Fruit fly (Drosophila melanogaster): Measurements from ENCODE around the gene Jon25Biii.
A peak's percentile ranks its signal among the peaks of the same experiment; 100 is the strongest.

Gene Jon25Biii

DNA sequence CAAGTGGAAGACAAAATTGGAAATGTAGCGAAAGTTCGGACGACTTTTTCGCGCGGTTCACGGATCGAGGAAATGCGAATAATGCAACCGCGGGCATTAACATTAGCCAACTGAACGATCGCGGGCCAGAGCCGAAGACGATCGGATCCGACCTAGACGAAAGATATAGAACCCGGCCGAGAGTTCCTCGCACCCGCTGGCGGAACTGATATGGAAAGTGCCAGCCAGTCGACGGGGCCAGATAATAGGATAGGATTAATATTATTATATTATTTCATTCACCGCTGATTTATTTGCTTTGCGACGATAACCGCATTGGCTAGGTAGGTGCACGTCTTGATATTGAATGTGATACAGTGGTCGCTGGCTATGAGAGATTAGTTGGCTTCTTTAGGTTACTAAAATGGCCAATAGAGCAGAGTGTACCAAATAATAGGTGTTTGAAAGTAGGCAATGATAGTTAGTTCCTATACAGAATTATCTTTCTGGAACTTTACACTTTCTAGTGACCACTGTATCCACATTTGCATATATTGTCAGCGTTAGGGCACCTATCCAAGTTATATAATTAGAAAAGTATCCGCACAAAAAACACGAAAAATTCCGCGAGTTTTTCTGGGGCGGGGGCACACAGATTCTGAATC lies 48.9 kb upstream of the Jon25Biii start (continued):
- no peak for TF ChIP-seq Dp (GFP tag; optimal IDR thresholded peaks at IDR 0.05)
- peak; percentile 90 for TF ChIP-seq vvl (GFP tag; IDR thresholded peaks at IDR 0.05)
- TF ChIP-seq CG14710 (tag; optimal IDR thresholded peaks at IDR 0.05) = peak; percentile 24
- TF ChIP-seq Spps (tag; optimal IDR thresholded peaks at IDR 0.05) = no peak
- TF ChIP-seq Elba2 (GFP tag; optimal IDR thresholded peaks at IDR 0.05) = no peak
- TF ChIP-seq kah (GFP tag; optimal IDR thresholded peaks at IDR 0.05) = peak; percentile 29
- no peak for TF ChIP-seq fru (optimal IDR thresholded peaks at IDR 0.05)
- peak; percentile 24 for TF ChIP-seq trem (tag; optimal IDR thresholded peaks at IDR 0.05)
- TF ChIP-seq Poxn (GFP tag; IDR thresholded peaks at IDR 0.05) = no peak
- TF ChIP-seq CG5953 (GFP tag; IDR thresholded peaks at IDR 0.05) = 0 out of 2 replicates have a peak, but pooled peaks have one; percentile 37
- TF ChIP-seq lbe (GFP tag; optimal IDR thresholded peaks at IDR 0.05) = no peak
- peak; percentile 55 for TF ChIP-seq CG16863 (GFP tag; optimal IDR thresholded peaks at IDR 0.05)
- TF ChIP-seq gce (GFP tag; IDR thresholded peaks at IDR 0.05) = peak; percentile 37; the same call in 2 of the 3 replicates
- no peak for TF ChIP-seq CG17802 (tag; optimal IDR thresholded peaks at IDR 0.05)
- TF ChIP-seq Dref (GFP tag; IDR thresholded peaks at IDR 0.05) = no peak
- no peak for TF ChIP-seq Kr (GFP tag; optimal IDR thresholded peaks at IDR 0.05)
- no peak for TF ChIP-seq Ets97D (GFP tag; optimal IDR thresholded peaks at IDR 0.05)
- peak; percentile 42 for TF ChIP-seq CG8924 (tag; optimal IDR thresholded peaks at IDR 0.05)
- peak; percentile 22; the same call in 1 of the 3 replicates for TF ChIP-seq sr (GFP tag; IDR thresholded peaks at IDR 0.05)
- TF ChIP-seq abd-A (tag; optimal IDR thresholded peaks at IDR 0.05) = no peak
- TF ChIP-seq yki (optimal IDR thresholded peaks at IDR 0.05) = no peak
- TF ChIP-seq CG34376 (GFP tag; optimal IDR thresholded peaks at IDR 0.05) = peak; percentile 42
- TF ChIP-seq zfh2 (GFP tag; optimal IDR thresholded peaks at IDR 0.05) = peak; percentile 46
- TF ChIP-seq E2f2 (GFP tag; IDR thresholded peaks at IDR 0.05) = peak; percentile 19; the same call in 1 of the 2 replicates
- peak; percentile 70 for TF ChIP-seq BtbVII (GFP tag; optimal IDR thresholded peaks at IDR 0.05)
- peak; percentile 50 to 67 for TF ChIP-seq chif (GFP tag; optimal IDR thresholded peaks at IDR 0.05)
- TF ChIP-seq CG12942 (GFP tag; optimal IDR thresholded peaks at IDR 0.05) = peak; percentile 40
- no peak for TF ChIP-seq CG34224 (GFP tag; IDR thresholded peaks at IDR 0.05; ENCODE audit: partially characterized antibody)
- TF ChIP-seq CG13775 (GFP tag; optimal IDR thresholded peaks at IDR 0.05) = peak; percentile 58
- peak; percentile 77 for TF ChIP-seq CG2678 (tag; optimal IDR thresholded peaks at IDR 0.05)
- no peak for TF ChIP-seq nom (GFP tag; optimal IDR thresholded peaks at IDR 0.05)
- peak; percentile 27 for TF ChIP-seq slou (GFP tag; optimal IDR thresholded peaks at IDR 0.05)
- peak; percentile 59; the same call in 2 of the 3 replicates for TF ChIP-seq CG11695 (GFP tag; IDR thresholded peaks at IDR 0.05)
- no peak for TF ChIP-seq ash1 (GFP tag; optimal IDR thresholded peaks at IDR 0.05)
- peak; percentile 14 for TF ChIP-seq CG10462 (GFP tag; optimal IDR thresholded peaks at IDR 0.05)
- TF ChIP-seq sima (GFP tag; optimal IDR thresholded peaks at IDR 0.05) = peak; percentile 40
- TF ChIP-seq CG18619 (GFP tag; optimal IDR thresholded peaks at IDR 0.05) = peak; percentile 48
- TF ChIP-seq ATbp (GFP tag; optimal IDR thresholded peaks at IDR 0.05) = peak; percentile 54
- TF ChIP-seq CG5180 (GFP tag; optimal IDR thresholded peaks at IDR 0.05) = peak; percentile 22
- peak in 1 of 2 experiments; percentile 61 for TF ChIP-seq eve (GFP tag; optimal IDR thresholded peaks at IDR 0.05)
- TF ChIP-seq CG1529 (GFP tag; optimal IDR thresholded peaks at IDR 0.05) = no peak
- TF ChIP-seq da (GFP tag; optimal IDR thresholded peaks at IDR 0.05) = no peak
- peak; percentile 62 for TF ChIP-seq CG16815 (GFP tag; optimal IDR thresholded peaks at IDR 0.05)
- peak; percentile 48; the same call in 1 of the 2 replicates for TF ChIP-seq MBD-R2 (GFP tag; IDR thresholded peaks at IDR 0.05)
- peak; percentile 19; the same call in 1 of the 2 replicates for TF ChIP-seq wor (GFP tag; IDR thresholded peaks at IDR 0.05)
- TF ChIP-seq croc (GFP tag; conservative IDR thresholded peaks at IDR 0.05) = peak; percentile 40; the same call in 1 of the 3 replicates
- TF ChIP-seq sqz (GFP tag; optimal IDR thresholded peaks at IDR 0.05) = peak; percentile 21
- TF ChIP-seq D (optimal IDR thresholded peaks at IDR 0.05) = no peak
- peak; percentile 41 for TF ChIP-seq D (GFP tag; optimal IDR thresholded peaks at IDR 0.05)
- TF ChIP-seq Taf1 (GFP tag; IDR thresholded peaks at IDR 0.05) = peak; percentile 68
- no peak for TF ChIP-seq psq (GFP tag; optimal IDR thresholded peaks at IDR 0.05)
